Worm (Caenorhabditis elegans): ENCODE measurements around the gene rbm-39.

DNA sequence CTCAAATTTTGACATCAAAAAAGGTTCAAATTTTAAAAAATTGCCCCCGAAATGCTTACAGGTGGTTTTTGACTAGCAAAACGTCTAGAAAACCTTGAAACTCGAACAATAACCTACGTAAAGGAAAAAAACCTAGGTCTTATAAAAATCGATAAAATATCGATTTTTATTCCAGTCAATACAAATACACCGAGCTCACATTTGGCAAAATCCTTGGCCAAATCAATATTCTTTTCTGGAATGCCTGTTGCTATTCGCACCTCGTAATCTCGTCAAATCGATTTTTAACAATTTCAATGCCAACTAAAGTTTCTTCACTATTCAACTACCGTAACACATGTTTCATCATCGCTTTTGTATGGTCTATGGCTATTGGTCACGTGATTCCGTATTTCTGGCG lies 34.6 kb downstream of the rbm-39 start:
- TF ChIP-seq ceh-88 (GFP tag; IDR thresholded peaks at IDR 0.05) (no peak), mef-2 (tag; optimal IDR thresholded peaks at IDR 0.05) (no peak), pag-3 (tag; optimal IDR thresholded peaks at IDR 0.05; ENCODE audit: borderline replicate concordance, insufficient read depth) (no peak), nhr-76 (tag; optimal IDR thresholded peaks at IDR 0.05) (no peak), snpc-4 (tag; optimal IDR thresholded peaks at IDR 0.05) (no peak), vab-15 (tag; optimal IDR thresholded peaks at IDR 0.05) (no peak), blmp-1 (tag; optimal IDR thresholded peaks at IDR 0.05) (no peak), nhr-77 (tag; optimal IDR thresholded peaks at IDR 0.05) (no peak), lir-3 (tag; optimal IDR thresholded peaks at IDR 0.05; ENCODE audit: poor library complexity) (no peak), sptf-1 (tag; optimal IDR thresholded peaks at IDR 0.05) (no peak), ces-1 (GFP tag; optimal IDR thresholded peaks at IDR 0.05) (no peak), efl-1 (optimal IDR thresholded peaks at IDR 0.05) (no peak), efl-1 (GFP tag; optimal IDR thresholded peaks at IDR 0.05 in 1 of 2) (no peak), mep-1 (tag; optimal IDR thresholded peaks at IDR 0.05) (no peak)
